Worm (Caenorhabditis elegans) whole organism, L4 larva: ENCODE measurements around the gene srx-137.

ENCODE experiments used
- Y105C5A.15 ChIP-seq: fragments of 200-800 bp; sonication (Bioruptor generic); IDR thresholded peaks from 2 replicates; pipeline ENCODE4 v1.3.6; 2022; ENCODE audit warnings: missing genetic modification characterization, missing compliant biosample characterization
- attf-4 ChIP-seq: sonication (generic microtip); optimal IDR thresholded peaks from 3 replicates; lab custom pipeline; 2017; ENCODE audit warnings: missing biosample characterization, missing genetic modification characterization
- ceh-82 ChIP-seq: sonication (generic microtip); optimal IDR thresholded peaks from 2 replicates; lab custom pipeline; 2017; ENCODE audit warnings: missing biosample characterization, missing genetic modification characterization
- fkh-10 ChIP-seq: fragments of 150-350 bp; optimal IDR thresholded peaks from 2 replicates; lab custom pipeline; 2014; ENCODE audit warnings: missing biosample characterization, missing genetic modification reagents, missing genetic modification characterization
- snpc-4 ChIP-seq: fragments of 150-350 bp; optimal IDR thresholded peaks from 2 replicates; lab custom pipeline; 2014; ENCODE audit warnings: missing biosample characterization, missing genetic modification characterization
- tra-1 ChIP-seq: fragments of 200-800 bp; sonication (Bioruptor generic); IDR thresholded peaks from 2 replicates; pipeline ENCODE4 v1.3.6; 2022; ENCODE audit warnings: missing genetic modification reagents, missing genetic modification characterization, missing compliant biosample characterization

DNA sequence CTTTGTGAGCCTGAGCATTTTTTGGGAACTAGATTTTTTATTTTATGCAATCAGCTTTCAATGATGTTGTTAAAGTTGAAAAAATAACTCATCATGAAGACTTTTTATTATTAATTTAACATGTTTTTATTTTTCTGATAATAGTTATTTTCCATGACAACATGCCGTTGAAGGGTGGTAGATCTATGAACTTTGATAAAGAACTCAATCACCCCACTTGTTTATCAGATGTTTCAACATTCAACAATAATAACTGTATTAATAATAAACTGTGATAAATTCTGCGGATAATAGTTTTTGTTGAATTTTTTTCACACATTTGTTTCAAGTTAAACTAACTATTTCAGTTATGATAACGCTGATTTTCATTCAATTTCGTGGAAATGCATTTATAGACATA, 28.9 kb downstream of the srx-137 start:
- TF ChIP-seq ceh-82 (tag; lab: Kevin White, UChicago) (no peak), tra-1 (no peak), Y105C5A.15 (GFP tag; lab: Robert Waterston, UW) (no peak), snpc-4 (tag; lab: Kevin White, UChicago) (no peak), attf-4 (no peak), fkh-10 (GFP tag; lab: Kevin White, UChicago) (no peak)
